Fruit fly (Drosophila melanogaster): ENCODE results near the gene Amt.

The Amt gene

DNA sequence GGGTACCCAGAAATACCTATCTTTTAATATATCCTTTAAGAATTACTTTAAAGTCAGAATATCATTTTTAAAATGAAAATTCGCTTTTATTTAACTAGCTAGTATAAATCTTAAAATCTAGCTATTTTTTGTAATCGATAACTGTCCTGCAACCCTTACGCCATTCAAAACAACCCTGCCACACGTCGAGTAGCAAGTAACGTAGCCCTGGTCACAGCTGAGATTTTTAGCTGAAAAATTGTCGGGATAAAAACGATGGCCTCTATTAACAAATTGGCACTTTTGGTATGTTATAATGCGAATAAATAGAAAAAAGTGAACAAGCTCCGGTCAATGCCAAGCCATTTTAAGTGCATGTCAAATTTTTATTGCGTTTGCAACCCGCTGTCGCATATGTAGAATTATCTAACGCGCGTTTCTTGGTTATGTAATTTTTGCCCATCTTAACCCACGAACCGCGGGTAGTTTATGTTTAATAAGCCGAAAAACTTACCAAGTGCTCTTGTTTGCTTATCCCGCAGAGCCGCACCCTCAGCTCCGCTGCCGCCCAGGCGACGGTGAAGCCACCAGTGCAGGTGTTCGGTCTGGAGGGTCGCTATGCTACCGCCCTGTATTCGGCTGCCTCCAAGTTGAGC is 16.6 kb upstream of the Amt start, which contains the start of gene ATPsynO (continued):
- peak; percentile 59 for TF ChIP-seq CG2712 (tag; optimal IDR thresholded peaks at IDR 0.05)
- TF ChIP-seq gcm (GFP tag; optimal IDR thresholded peaks at IDR 0.05): peak; percentile 29
- TF ChIP-seq CG1603 (tag; optimal IDR thresholded peaks at IDR 0.05): peak; percentile 79
- TF ChIP-seq CG12659 (GFP tag; optimal IDR thresholded peaks at IDR 0.05): peak; percentile 62
- peak; percentile 67 for TF ChIP-seq CG15514 (GFP tag; optimal IDR thresholded peaks at IDR 0.05)
- TF ChIP-seq ranshi (GFP tag; IDR thresholded peaks at IDR 0.05): no peak
- no peak for TF ChIP-seq Side (GFP tag; optimal IDR thresholded peaks at IDR 0.05)
- TF ChIP-seq hkb (optimal IDR thresholded peaks at IDR 0.05): no peak
- no peak for TF ChIP-seq hkb (GFP tag; IDR thresholded peaks at IDR 0.05)
- TF ChIP-seq lov (optimal IDR thresholded peaks at IDR 0.05): no peak
- no peak for TF ChIP-seq lov (GFP tag; IDR thresholded peaks at IDR 0.05)
- TF ChIP-seq Mrtf (GFP tag; IDR thresholded peaks at IDR 0.05): no peak
- TF ChIP-seq caup (GFP tag; optimal IDR thresholded peaks at IDR 0.05; ENCODE audit: severe bottlenecking): peak; percentile 23
- 0 out of 4 replicates have a peak, but pooled peaks have one; percentile 29 for TF ChIP-seq Dll (GFP tag; IDR thresholded peaks at IDR 0.05; ENCODE audit: partially characterized antibody)
- no peak for TF ChIP-seq dati (GFP tag; IDR thresholded peaks at IDR 0.05)
- TF ChIP-seq Chrac-16 (GFP tag; optimal IDR thresholded peaks at IDR 0.05): no peak
- TF ChIP-seq mirr (GFP tag; optimal IDR thresholded peaks at IDR 0.05): no peak
- peak; percentile 69 for TF ChIP-seq trem (tag; optimal IDR thresholded peaks at IDR 0.05)
- no peak; the same call in 1 of the 2 replicates for TF ChIP-seq Scr (GFP tag; IDR thresholded peaks at IDR 0.05; ENCODE audit: partially characterized antibody)
- no peak for TF ChIP-seq CG5180 (GFP tag; optimal IDR thresholded peaks at IDR 0.05)
- peak; percentile 17; the same call in 1 of the 2 replicates for TF ChIP-seq CG3847 (GFP tag; IDR thresholded peaks at IDR 0.05)
- TF ChIP-seq BtbVII (GFP tag; optimal IDR thresholded peaks at IDR 0.05): no peak
- TF ChIP-seq zfh1 (GFP tag; IDR thresholded peaks at IDR 0.05): no peak
- no peak for TF ChIP-seq CG31224 (GFP tag; IDR thresholded peaks at IDR 0.05)
- no peak for TF ChIP-seq chn (GFP tag; optimal IDR thresholded peaks at IDR 0.05)
- TF ChIP-seq ttk (GFP tag; IDR thresholded peaks at IDR 0.05): no peak
- no peak for TF ChIP-seq CG10431 (GFP tag; optimal IDR thresholded peaks at IDR 0.05)
- no peak for TF ChIP-seq ind (GFP tag; optimal IDR thresholded peaks at IDR 0.05)
- TF ChIP-seq Nf-YB (GFP tag; optimal IDR thresholded peaks at IDR 0.05): peak; percentile 5
- TF ChIP-seq fd102C (GFP tag; optimal IDR thresholded peaks at IDR 0.05): no peak
- TF ChIP-seq Ssrp (tag; optimal IDR thresholded peaks at IDR 0.05): no peak
- TF ChIP-seq CG34422 (GFP tag; IDR thresholded peaks at IDR 0.05): peak; percentile 46; the same call in 1 of the 3 replicates
- TF ChIP-seq CG4854 (GFP tag; optimal IDR thresholded peaks at IDR 0.05): no peak
- no peak for TF ChIP-seq salm (tag; optimal IDR thresholded peaks at IDR 0.05)
- TF ChIP-seq CG33557 (GFP tag; optimal IDR thresholded peaks at IDR 0.05): peak; percentile 25
- peak; percentile 64 for TF ChIP-seq Sry-δ (GFP tag; optimal IDR thresholded peaks at IDR 0.05)
- TF ChIP-seq nmo (GFP tag; optimal IDR thresholded peaks at IDR 0.05): peak; percentile 63
- no peak for TF ChIP-seq CG17328 (GFP tag; IDR thresholded peaks at IDR 0.05)
- no peak for TF ChIP-seq sc (optimal IDR thresholded peaks at IDR 0.05)
- TF ChIP-seq sc (GFP tag; optimal IDR thresholded peaks at IDR 0.05): no peak
- peak; percentile 28 for TF ChIP-seq CG13624 (GFP tag; optimal IDR thresholded peaks at IDR 0.05)
- no peak for TF ChIP-seq CG11093 (GFP tag; IDR thresholded peaks at IDR 0.05)
- no peak for TF ChIP-seq CG17385 (GFP tag; optimal IDR thresholded peaks at IDR 0.05)
- peak; percentile 11 for TF ChIP-seq tin (GFP tag; optimal IDR thresholded peaks at IDR 0.05)
- peak; percentile 14 for TF ChIP-seq CG2202 (tag; optimal IDR thresholded peaks at IDR 0.05)
- peak; percentile 71 for TF ChIP-seq sens-2 (GFP tag; IDR thresholded peaks at IDR 0.05)
- peak; percentile 6; the same call in 1 of the 3 replicates for TF ChIP-seq Opbp (GFP tag; IDR thresholded peaks at IDR 0.05; ENCODE audit: partially characterized antibody)
- no peak for TF ChIP-seq z (GFP tag; IDR thresholded peaks at IDR 0.05)
- no peak for TF ChIP-seq zf30C (GFP tag; optimal IDR thresholded peaks at IDR 0.05)
- no peak for TF ChIP-seq so (GFP tag; IDR thresholded peaks at IDR 0.05)
- TF ChIP-seq Max (GFP tag; optimal IDR thresholded peaks at IDR 0.05): peak; percentile 8

All from whole organism, embryonic.